Worm (Caenorhabditis elegans): Measurements from ENCODE around the gene R05G6.3.
"Not testable (repeated sequence)": the region's sequence is repeated elsewhere in the genome, so short reads cannot be mapped to it uniquely, and the experiment has no call there.

R05G6.3 gene

DNA sequence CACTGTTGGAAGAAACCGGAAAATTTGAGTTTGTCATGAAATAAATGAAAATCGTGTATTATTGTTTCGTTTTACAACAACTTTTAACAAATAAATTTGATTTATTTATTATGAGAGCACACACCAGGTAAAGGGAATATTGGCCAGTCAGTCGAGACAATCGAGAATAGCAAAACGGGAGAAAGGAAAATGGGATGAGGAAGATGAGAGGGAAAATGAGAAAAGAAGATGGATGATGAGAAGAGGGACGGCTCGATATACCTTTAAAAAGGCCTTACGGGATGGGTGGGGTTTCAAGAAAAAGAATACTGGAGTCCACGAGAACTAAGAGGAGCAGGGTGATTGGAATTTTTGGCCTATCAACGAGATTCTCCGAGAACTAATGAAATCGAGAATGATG lies 42.3 kb downstream of the R05G6.3 start:
- TF ChIP-seq nhr-232 (tag; optimal IDR thresholded peaks at IDR 0.05) (no peak), pha-4 (tag; optimal IDR thresholded peaks at IDR 0.05) (no peak), ahr-1 (tag; optimal IDR thresholded peaks at IDR 0.05) (no peak), elt-2 (tag; optimal IDR thresholded peaks at IDR 0.05) (no peak), unc-86 (tag; optimal IDR thresholded peaks at IDR 0.05) (no peak), madf-2 (tag; optimal IDR thresholded peaks at IDR 0.05) (no peak), sdc-2 (tag; optimal IDR thresholded peaks at IDR 0.05) (no peak), unc-42 (tag; optimal IDR thresholded peaks at IDR 0.05) (no peak), hlh-6 (tag; optimal IDR thresholded peaks at IDR 0.05) (no peak), mec-3 (tag; optimal IDR thresholded peaks at IDR 0.05; ENCODE audit: borderline replicate concordance) (no peak), sox-4 (tag; optimal IDR thresholded peaks at IDR 0.05) (no peak), hlh-13 (GFP tag; optimal IDR thresholded peaks at IDR 0.05) (no peak), eyg-1 (tag; optimal IDR thresholded peaks at IDR 0.05) (no peak), pax-1 (tag; optimal IDR thresholded peaks at IDR 0.05) (no peak), ama-1 (optimal IDR thresholded peaks at IDR 0.05) (no peak), lim-6 (tag; optimal IDR thresholded peaks at IDR 0.05) (no peak), tbx-2 (tag; optimal IDR thresholded peaks at IDR 0.05) (no peak), F13H6.1 (tag; optimal IDR thresholded peaks at IDR 0.05) (no peak)

- TF ChIP-seq ceh-6 (GFP tag; optimal IDR thresholded peaks at IDR 0.05): no peak
- no peak for TF ChIP-seq odd-2 (tag; optimal IDR thresholded peaks at IDR 0.05)
- TF ChIP-seq syd-9 (tag; optimal IDR thresholded peaks at IDR 0.05): no peak
- TF ChIP-seq dmd-4 (tag; optimal IDR thresholded peaks at IDR 0.05; ENCODE audit: borderline replicate concordance): no peak
- TF ChIP-seq Y22D7AL.16 (tag; optimal IDR thresholded peaks at IDR 0.05): no peak
- TF ChIP-seq K09A11.1 (tag; optimal IDR thresholded peaks at IDR 0.05; ENCODE audit: insufficient read depth): no peak
- no peak for TF ChIP-seq madf-2 (tag; optimal IDR thresholded peaks at IDR 0.05)
- no peak for TF ChIP-seq ceh-48 (tag; optimal IDR thresholded peaks at IDR 0.05)
- TF ChIP-seq pha-2 (tag; optimal IDR thresholded peaks at IDR 0.05): no peak
- TF ChIP-seq sdc-2 (tag; optimal IDR thresholded peaks at IDR 0.05): no peak
- no peak for TF ChIP-seq pha-4 (tag; optimal IDR thresholded peaks at IDR 0.05)
- no peak for TF ChIP-seq C08G9.2 (tag; optimal IDR thresholded peaks at IDR 0.05)
- no peak for TF ChIP-seq pqm-1 (tag; optimal IDR thresholded peaks at IDR 0.05)
Measured at ce11 chrIV:7559237-7559636, 42.9 kb downstream of the R05G6.3 start.

DNA sequence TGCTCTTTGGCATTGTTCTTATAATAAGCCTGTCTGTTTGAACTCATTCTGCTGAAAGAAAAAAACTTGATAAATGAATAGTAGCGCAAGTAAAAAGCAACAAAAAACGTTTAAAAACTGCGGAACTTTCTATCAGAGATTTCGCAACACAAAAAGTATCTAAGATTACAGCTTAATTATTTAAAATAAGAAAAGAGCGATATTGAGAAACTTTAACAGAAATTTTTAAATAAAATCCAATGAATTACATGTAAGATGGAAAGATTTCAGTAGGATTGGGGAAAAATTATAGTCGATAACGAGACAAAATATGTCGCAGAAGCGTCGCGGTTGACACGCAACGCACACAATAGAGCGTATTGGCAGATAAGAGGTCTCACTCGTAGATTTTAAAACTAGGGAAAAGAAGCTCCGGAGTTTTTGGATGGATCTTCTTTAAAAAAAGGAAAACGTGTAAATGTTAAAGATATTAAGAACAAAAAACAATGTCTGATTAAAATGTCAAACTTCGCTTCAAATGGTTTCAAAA lies 45.3 kb downstream of the R05G6.3 start, which contains the start of gene ima-3:
ima-3 (minus strand) TSS at position 51 of the 529 bp plus-strand sequence.
- no peak for TF ChIP-seq fkh-10 (GFP tag; optimal IDR thresholded peaks at IDR 0.05)
- no peak for TF ChIP-seq mec-3 (tag; optimal IDR thresholded peaks at IDR 0.05; ENCODE audit: borderline replicate concordance)
- peak; percentile 45 for TF ChIP-seq elt-2 (tag; optimal IDR thresholded peaks at IDR 0.05)
- peak; percentile 7 for TF ChIP-seq zip-5 (tag; optimal IDR thresholded peaks at IDR 0.05)
- peak; percentile 20 for TF ChIP-seq unc-42 (tag; optimal IDR thresholded peaks at IDR 0.05)
- TF ChIP-seq nfya-1 (tag; optimal IDR thresholded peaks at IDR 0.05): peak; percentile 2
- no peak for TF ChIP-seq ref-2 (tag; optimal IDR thresholded peaks at IDR 0.05)
- TF ChIP-seq tbx-2 (tag; optimal IDR thresholded peaks at IDR 0.05): peak; percentile 35
- TF ChIP-seq ceh-31 (tag; optimal IDR thresholded peaks at IDR 0.05): peak; percentile 47

ce11 chrIV:7563850-7564249 lies 47.5 kb downstream of the R05G6.3 start, which contains the start of gene F32E10.9:
F32E10.9 (minus strand) TSS chrIV:7563950.
- not testable (repeated sequence) for TF ChIP-seq elt-4 (tag; optimal IDR thresholded peaks at IDR 0.05); pax-1 (tag; optimal IDR thresholded peaks at IDR 0.05); unc-55 (GFP tag; optimal IDR thresholded peaks at IDR 0.05)

Measured in whole organism, late embryonic.